Worm (Caenorhabditis elegans) whole organism, L2 larva: ENCODE measurements around the gene fbxb-16.

Experiments
- C34F6.9 ChIP-seq: fragments of 150-350 bp; optimal IDR thresholded peaks from 2 replicates; lab custom pipeline; 2014; ENCODE audit warnings: missing biosample characterization, missing genetic modification characterization
- F13H6.1 ChIP-seq: sonication (generic microtip); optimal IDR thresholded peaks from 2 replicates; lab custom pipeline; 2016; ENCODE audit warnings: missing genetic modification characterization, missing compliant biosample characterization
- R02D3.7 ChIP-seq: fragments of 150-350 bp; optimal IDR thresholded peaks from 2 replicates; lab custom pipeline; 2014; ENCODE audit warnings: missing biosample characterization, missing genetic modification characterization
- ZK546.5 ChIP-seq: sonication (generic microtip); optimal IDR thresholded peaks from 2 replicates; lab custom pipeline; 2017; ENCODE audit warnings: missing biosample characterization, missing genetic modification characterization
- blmp-1 ChIP-seq: sonication (generic microtip); optimal IDR thresholded peaks from 2 replicates; lab custom pipeline; 2017; ENCODE audit warnings: missing genetic modification characterization, mild to moderate bottlenecking, missing compliant biosample characterization, antibody characterized with exemption, moderate library complexity; ENCODE audit not compliant: insufficient read depth
- ceh-16 ChIP-seq: fragments of 150-350 bp; optimal IDR thresholded peaks from 2 replicates; lab custom pipeline; 2014; ENCODE audit warnings: missing biosample characterization, missing genetic modification characterization
- ceh-82 ChIP-seq: fragments of 150-350 bp; optimal IDR thresholded peaks from 2 replicates; lab custom pipeline; 2014; ENCODE audit warnings: missing biosample characterization, missing genetic modification characterization
- crh-2 ChIP-seq: sonication (generic microtip); optimal IDR thresholded peaks from 2 replicates; lab custom pipeline; 2017; ENCODE audit warnings: missing biosample characterization, missing genetic modification characterization
- dmd-4 ChIP-seq: sonication (generic microtip); optimal IDR thresholded peaks from 2 replicates; lab custom pipeline; 2017; ENCODE audit warnings: missing biosample characterization, missing genetic modification characterization
- egl-27 ChIP-seq: sonication (generic microtip); optimal IDR thresholded peaks from 3 replicates; lab custom pipeline; 2017; ENCODE audit warnings: missing biosample characterization, missing genetic modification reagents, missing genetic modification characterization
- elt-1 ChIP-seq: fragments of 150-350 bp; optimal IDR thresholded peaks from 2 replicates; lab custom pipeline; 2014; ENCODE audit warnings: missing biosample characterization, missing genetic modification characterization
- fos-1 ChIP-seq: fragments of 150-350 bp; optimal IDR thresholded peaks from 2 replicates; lab custom pipeline; 2014; ENCODE audit warnings: missing biosample characterization, missing genetic modification characterization
- gmeb-1 ChIP-seq: fragments of 150-350 bp; optimal IDR thresholded peaks from 2 replicates; lab custom pipeline; 2014; ENCODE audit warnings: missing biosample characterization, missing genetic modification characterization
- lin-11 ChIP-seq: fragments of 150-350 bp; sonication (generic microtip); optimal IDR thresholded peaks from 2 replicates; lab custom pipeline; 2014; ENCODE audit warnings: missing biosample characterization, missing genetic modification characterization, inconsistent platforms, mixed read lengths
- lin-39 ChIP-seq: fragments of 150-350 bp; optimal IDR thresholded peaks from 2 replicates; lab custom pipeline; 2014; ENCODE audit warnings: missing biosample characterization, missing genetic modification reagents, missing genetic modification characterization
- mdl-1 ChIP-seq, 2 experiments: fragments of 150-350 bp in 1 of 2; sonication (generic microtip) in 1 of 2; optimal IDR thresholded peaks; 2 replicates each; lab custom pipeline; 2017; ENCODE audit warnings: missing biosample characterization in 2 of 2, missing genetic modification characterization in 2 of 2
- nhr-11 ChIP-seq: fragments of 150-350 bp; optimal IDR thresholded peaks from 2 replicates; lab custom pipeline; 2014; ENCODE audit warnings: missing biosample characterization, missing genetic modification characterization
- nhr-12 ChIP-seq: fragments of 150-350 bp; optimal IDR thresholded peaks from 2 replicates; lab custom pipeline; 2014; ENCODE audit warnings: missing biosample characterization, missing genetic modification characterization
- nhr-129 ChIP-seq: fragments of 150-350 bp; optimal IDR thresholded peaks from 2 replicates; lab custom pipeline; 2014; ENCODE audit warnings: missing biosample characterization, missing genetic modification characterization
- nhr-23 ChIP-seq: fragments of 150-350 bp; optimal IDR thresholded peaks from 2 replicates; lab custom pipeline; 2014; ENCODE audit warnings: missing biosample characterization, missing genetic modification reagents, missing genetic modification characterization
- nhr-237 ChIP-seq: fragments of 150-350 bp; optimal IDR thresholded peaks from 2 replicates; lab custom pipeline; 2014; ENCODE audit warnings: missing biosample characterization, missing genetic modification characterization
- nhr-6 ChIP-seq: fragments of 150-350 bp; optimal IDR thresholded peaks from 2 replicates; lab custom pipeline; 2014; ENCODE audit warnings: missing biosample characterization, missing genetic modification characterization
- peb-1 ChIP-seq: fragments of 150-350 bp; optimal IDR thresholded peaks from 2 replicates; lab custom pipeline; 2014; ENCODE audit warnings: missing biosample characterization, missing genetic modification characterization
- sma-3 ChIP-seq: sonication (generic microtip); optimal IDR thresholded peaks from 2 replicates; lab custom pipeline; 2016; ENCODE audit warnings: missing genetic modification reagents, missing genetic modification characterization, missing compliant biosample characterization
- sma-9 ChIP-seq, 2 experiments: fragments of 150-350 bp in 1 of 2; sonication (generic microtip) in 1 of 2; optimal IDR thresholded peaks; 2 replicates each; lab custom pipeline; 2014 to 2016; ENCODE audit warnings: missing genetic modification characterization in 2 of 2, mild to moderate bottlenecking in 1 of 2, missing biosample characterization in 1 of 2, missing compliant biosample characterization in 1 of 2, missing genetic modification reagents in 1 of 2, moderate library complexity in 1 of 2
- snpc-4 ChIP-seq: fragments of 150-350 bp; optimal IDR thresholded peaks from 2 replicates; lab custom pipeline; 2014; ENCODE audit warnings: missing biosample characterization, missing genetic modification characterization
- unc-55 ChIP-seq: fragments of 150-350 bp; sonication (generic microtip); optimal IDR thresholded peaks from 3 replicates; lab custom pipeline; 2014; ENCODE audit warnings: missing biosample characterization, missing genetic modification reagents, missing genetic modification characterization
- zag-1 ChIP-seq: fragments of 150-350 bp; optimal IDR thresholded peaks from 2 replicates; lab custom pipeline; 2014; ENCODE audit warnings: missing biosample characterization, missing genetic modification characterization
- ztf-11 ChIP-seq: sonication (generic microtip); optimal IDR thresholded peaks from 2 replicates; lab custom pipeline; 2017; ENCODE audit warnings: missing biosample characterization, missing genetic modification characterization

Gene fbxb-16

ce11 chrII:1607575-1607974 is 44.1 kb downstream of the fbxb-16 start:
- no peak for TF ChIP-seq ceh-16
- TF ChIP-seq peb-1, result no peak
- TF ChIP-seq F13H6.1 (tag; lab: Kevin White, UChicago), result no peak
- TF ChIP-seq dmd-4 (tag; lab: Kevin White, UChicago), result no peak
- no peak for TF ChIP-seq nhr-23 (tag; lab: Kevin White, UChicago)
- peak; percentile 71 for TF ChIP-seq fos-1 (tag; lab: Kevin White, UChicago)
- TF ChIP-seq lin-11 (tag; lab: Kevin White, UChicago), result no peak

- TF ChIP-seq nhr-12 (no peak), egl-27 (tag; lab: Kevin White, UChicago) (no peak), ceh-16 (no peak), peb-1 (no peak), ZK546.5 (tag; lab: Kevin White, UChicago) (no peak), R02D3.7 (no peak), nhr-6 (tag; lab: Kevin White, UChicago) (no peak), snpc-4 (tag; lab: Kevin White, UChicago) (no peak), unc-55 (GFP tag; lab: Kevin White, UChicago) (no peak), nhr-11 (tag; lab: Kevin White, UChicago) (no peak), F13H6.1 (tag; lab: Kevin White, UChicago) (no peak), nhr-237 (tag; lab: Kevin White, UChicago) (no peak), mdl-1 (tag; optimal IDR thresholded peaks at IDR 0.05; lab: Kevin White, UChicago) (no peak), zag-1 (tag; lab: Kevin White, UChicago) (no peak), blmp-1 (tag; lab: Kevin White, UChicago) (no peak), crh-2 (no peak), elt-1 (tag; lab: Kevin White, UChicago) (no peak), sma-9 (GFP tag; optimal IDR thresholded peaks at IDR 0.05; lab: Kevin White, UChicago) (no peak), sma-9 (tag; optimal IDR thresholded peaks at IDR 0.05; lab: Kevin White, UChicago) (no peak)
These were observed 45.6 kb downstream of the fbxb-16 start, which contains the start of gene bath-33 for ce11 chrII:1606079-1606478. TSS of gene bath-33 (minus strand) at chrII:1606179.

ce11 chrII:1605010-1605409 is 46.7 kb downstream of the fbxb-16 start:
- no peak for TF ChIP-seq gmeb-1
- TF ChIP-seq, all 48 proteins: peak for 0

- TF ChIP-seq C34F6.9 (tag; lab: Kevin White, UChicago) (no peak), nhr-129 (tag; lab: Kevin White, UChicago) (no peak), nhr-11 (tag; lab: Kevin White, UChicago) (no peak), lin-39 (tag; lab: Kevin White, UChicago) (no peak), ceh-16 (no peak)
These were observed 48.7 kb downstream of the fbxb-16 start for ce11 chrII:1603049-1603448.

- no peak for TF ChIP-seq sma-3 (GFP tag; lab: Kevin White, UChicago)
- TF ChIP-seq fos-1 (tag; lab: Kevin White, UChicago), result peak; percentile 67
- TF ChIP-seq, all 48 proteins: peak for 1
These were observed 50.2 kb downstream of the fbxb-16 start, which contains the start of gene bath-47 for ce11 chrII:1601507-1601906. TSS of gene bath-47 (plus strand) at chrII:1601811.

- TF ChIP-seq ceh-82, result no peak
- no peak for TF ChIP-seq R02D3.7
- TF ChIP-seq blmp-1 (tag; lab: Kevin White, UChicago), result no peak
- TF ChIP-seq nhr-23 (tag; lab: Kevin White, UChicago), result no peak
- no peak for TF ChIP-seq ztf-11 (tag; lab: Kevin White, UChicago)
- TF ChIP-seq gmeb-1, result no peak
- TF ChIP-seq nhr-12, result no peak
These were observed 51.0 kb downstream of the fbxb-16 start, which contains the start of gene bath-26 for ce11 chrII:1600661-1601060. TSS of gene bath-26 (minus strand) at chrII:1600761.
